Worm (Caenorhabditis elegans): ENCODE data around the gene R13D11.4.

ce11 chrV:808260-808659 lies 2.4 kb upstream of the R13D11.4 start:
- TF ChIP-seq ref-1 (GFP tag; conservative IDR thresholded peaks at IDR 0.05): no peak
- TF ChIP-seq ztf-29 (GFP tag; IDR thresholded peaks at IDR 0.05): no peak
- no peak for TF ChIP-seq ztf-23 (GFP tag; IDR thresholded peaks at IDR 0.05)

All from whole organism, midembryonic.